ENCODE assay signal across 5 worm cellular contexts in genomic region chrIII:7733563-7733962, ce11.
TF ChIP-seq lines count a peak whose summit lies in the region.

No protein-coding gene starts in this region.

TF ChIP-seq in whole organism, L1 larva, 84 proteins besides CTCF, POLR2A, EP300 and RAD21:
- TF ChIP-seq blmp-1 (tag; optimal IDR thresholded peaks at IDR 0.05; lab: Kevin White, UChicago) (peak; percentile 49), nhr-85 (tag; lab: Kevin White, UChicago) (peak; percentile 83), rnt-1 (tag; optimal IDR thresholded peaks at IDR 0.05; lab: Kevin White, UChicago) (no peak), lsy-2 (tag; optimal IDR thresholded peaks at IDR 0.05; lab: Kevin White, UChicago) (peak in 1 of 2 experiments; percentile 10), ztf-11 (tag; optimal IDR thresholded peaks at IDR 0.05; lab: Kevin White, UChicago) (peak in 1 of 2 experiments; percentile 9), lin-14 (GFP tag; optimal IDR thresholded peaks at IDR 0.05; lab: Kevin White, UChicago) (peak; percentile 43)
TF ChIP-seq in whole organism, L1 larva: peak in this region for 5.

TF ChIP-seq in whole organism, L3 larva, 47 proteins besides CTCF, POLR2A, EP300 and RAD21:
- TF ChIP-seq egl-5 (tag; optimal IDR thresholded peaks at IDR 0.05; lab: Kevin White, UChicago) (peak; percentile 60), fkh-2 (tag; optimal IDR thresholded peaks at IDR 0.05; lab: Kevin White, UChicago) (no peak), nhr-25 (tag; optimal IDR thresholded peaks at IDR 0.05; lab: Kevin White, UChicago) (peak; percentile 48)

TF ChIP-seq in whole organism, early embryonic, 17 proteins besides CTCF, POLR2A, EP300 and RAD21:
- TF ChIP-seq sea-1 (GFP tag; conservative IDR thresholded peaks at IDR 0.05; lab: Robert Waterston, UW) (no peak), B0310.2 (tag; optimal IDR thresholded peaks at IDR 0.05; lab: Kevin White, UChicago) (no peak), hmg-4 (GFP tag; optimal IDR thresholded peaks at IDR 0.05; lab: Kevin White, UChicago) (peak; percentile 38), tra-4 (tag; optimal IDR thresholded peaks at IDR 0.05; lab: Kevin White, UChicago) (peak; percentile 10)
TF ChIP-seq in whole organism, early embryonic: peak in this region for 2.

TF ChIP-seq in whole organism, midembryonic, 9 proteins besides CTCF, POLR2A, EP300 and RAD21:
- no peak for TF ChIP-seq tab-1 (GFP tag; IDR thresholded peaks at IDR 0.05; lab: Robert Waterston, UW)
- TF ChIP-seq flt-1 (GFP tag; IDR thresholded peaks at IDR 0.05; lab: Robert Waterston, UW), result peak; percentile 25; the same call in 1 of the 2 replicates
- 0 out of 2 replicates have a peak, but pooled peaks have one; percentile 46 for TF ChIP-seq ztf-23 (GFP tag; IDR thresholded peaks at IDR 0.05; lab: Robert Waterston, UW)

TF ChIP-seq in whole organism, young adult, 124 proteins besides CTCF, POLR2A, EP300 and RAD21:
- TF ChIP-seq lin-54 (GFP tag; optimal IDR thresholded peaks at IDR 0.05; lab: Kevin White, UChicago) (peak; percentile 10), repo-1 (tag; optimal IDR thresholded peaks at IDR 0.05; lab: Kevin White, UChicago) (peak; percentile 30), Y56A3A.18 (GFP tag; IDR thresholded peaks at IDR 0.05; lab: Robert Waterston, UW) (no peak), cebp-1 (GFP tag; IDR thresholded peaks at IDR 0.05; lab: Robert Waterston, UW) (peak; percentile 34; the same call in 1 of the 2 replicates), cebp-1 (tag; optimal IDR thresholded peaks at IDR 0.05; lab: Kevin White, UChicago) (no peak)
